Worm (Caenorhabditis elegans) whole organism, early embryonic: ENCODE data around the gene D2024.4.

Experiments used
- F13C5.2 ChIP-seq: sonication (generic microtip); optimal IDR thresholded peaks from 2 replicates; lab custom pipeline; 2017; ENCODE audit warnings: mild to moderate bottlenecking, missing genetic modification characterization, inconsistent platforms, missing compliant biosample characterization
- ama-1 ChIP-seq: fragments of 150-350 bp; optimal IDR thresholded peaks from 2 replicates; lab custom pipeline; 2014
- flt-1 ChIP-seq: fragments of 200-800 bp; sonication (Bioruptor generic); IDR thresholded peaks from 2 replicates; pipeline ENCODE4 v1.3.6; 2022; ENCODE audit warnings: missing genetic modification characterization, missing compliant biosample characterization
- hmg-4 ChIP-seq: fragments of 200-800 bp; sonication (Bioruptor generic); optimal IDR thresholded peaks from 2 replicates; lab custom pipeline; 2018; ENCODE audit warnings: mild to moderate bottlenecking, missing genetic modification characterization, missing compliant biosample characterization
- scrt-1 ChIP-seq: fragments of 200-800 bp; sonication (Bioruptor generic); IDR thresholded peaks from 2 replicates; pipeline ENCODE4 v1.3.6; 2022; ENCODE audit warnings: missing genetic modification characterization, missing compliant biosample characterization
- sea-1 ChIP-seq: fragments of 200-800 bp; sonication (Bioruptor generic); conservative IDR thresholded peaks from 2 replicates; pipeline ENCODE4 v1.3.6; 2022; ENCODE audit warnings: missing genetic modification characterization, missing compliant biosample characterization
- tbx-37 ChIP-seq: fragments of 200-800 bp; sonication (Bioruptor generic); conservative IDR thresholded peaks from 2 replicates; pipeline ENCODE4 v1.3.6; 2022; ENCODE audit warnings: missing genetic modification reagents, missing genetic modification characterization, missing compliant biosample characterization
- tra-4 ChIP-seq: sonication (generic microtip); optimal IDR thresholded peaks from 2 replicates; lab custom pipeline; 2017; ENCODE audit warnings: missing genetic modification characterization, missing compliant biosample characterization

ce11 chrIV:7182818-7183217 lies 48.2 kb upstream of the D2024.4 start:
- no peak for TF ChIP-seq ama-1 (lab: Kevin White, UChicago)
- no peak for TF ChIP-seq F13C5.2 (tag; lab: Kevin White, UChicago)
- TF ChIP-seq sea-1 (GFP tag; lab: Robert Waterston, UW), result no peak
- no peak for TF ChIP-seq tbx-37 (GFP tag; lab: Robert Waterston, UW)
- TF ChIP-seq scrt-1, result no peak
- TF ChIP-seq flt-1, result no peak
- TF ChIP-seq tra-4 (tag; lab: Kevin White, UChicago), result no peak
- TF ChIP-seq hmg-4 (GFP tag; lab: Kevin White, UChicago), result no peak
